Fruit fly (Drosophila melanogaster) whole organism, prepupa: ENCODE measurements around the gene obst-H.

Experiments used
- Blimp-1 ChIP-seq: fragments of 200-800 bp; sonication (Bioruptor generic); optimal IDR thresholded peaks from 3 replicates; lab custom pipeline; 2017; ENCODE audit warnings: missing biosample characterization, missing genetic modification characterization, mild to moderate bottlenecking, moderate library complexity, missing genetic modification reagents
- CG10631 ChIP-seq: fragments of 200-800 bp; sonication (Bioruptor generic); optimal IDR thresholded peaks from 2 replicates; lab custom pipeline; 2016; ENCODE audit warnings: missing biosample characterization, missing genetic modification characterization
- CG11294 ChIP-seq: fragments of 200-800 bp; sonication (Bioruptor generic); IDR thresholded peaks from 2 replicates; pipeline ENCODE4 v1.3.6; 2022; ENCODE audit warnings: missing biosample characterization, missing genetic modification characterization
- CG11762 ChIP-seq: fragments of 200-800 bp; sonication (Bioruptor generic); optimal IDR thresholded peaks from 3 replicates; lab custom pipeline; 2016; ENCODE audit warnings: missing biosample characterization, missing genetic modification characterization; ENCODE audit not compliant: insufficient read depth
- CG15336 ChIP-seq: fragments of 200-800 bp; sonication (Bioruptor generic); IDR thresholded peaks from 2 replicates; pipeline ENCODE4 v1.3.6; 2022; ENCODE audit warnings: missing biosample characterization, missing genetic modification characterization
- CG1621 ChIP-seq: fragments of 200-800 bp; sonication (Bioruptor generic); optimal IDR thresholded peaks from 3 replicates; lab custom pipeline; 2018; ENCODE audit warnings: missing biosample characterization, mild to moderate bottlenecking, missing genetic modification characterization
- CG16779 ChIP-seq: fragments of 200-800 bp; sonication (Bioruptor generic); optimal IDR thresholded peaks from 3 replicates; lab custom pipeline; 2017; ENCODE audit warnings: missing biosample characterization, mild to moderate bottlenecking, missing genetic modification characterization
- CG3032 ChIP-seq: fragments of 200-800 bp; optimal IDR thresholded peaks from 2 replicates; lab custom pipeline; 2019; ENCODE audit warnings: missing biosample characterization, mild to moderate bottlenecking, missing genetic modification characterization, moderate library complexity
- CG31627 ChIP-seq: fragments of 200-800 bp; sonication (Bioruptor generic); optimal IDR thresholded peaks from 3 replicates; lab custom pipeline; 2016; ENCODE audit warnings: missing biosample characterization, missing genetic modification characterization
- CG32006 ChIP-seq: fragments of 200-800 bp; sonication (Bioruptor generic); optimal IDR thresholded peaks from 3 replicates; lab custom pipeline; 2017; ENCODE audit warnings: missing biosample characterization, mild to moderate bottlenecking, missing genetic modification characterization
- CG34406 ChIP-seq: fragments of 200-800 bp; sonication (Bioruptor generic); optimal IDR thresholded peaks from 3 replicates; lab custom pipeline; 2016; ENCODE audit warnings: missing biosample characterization, missing genetic modification characterization
- CG3919 ChIP-seq: fragments of 200-800 bp; sonication (Bioruptor generic); optimal IDR thresholded peaks from 3 replicates; lab custom pipeline; 2016; ENCODE audit warnings: missing biosample characterization, missing genetic modification characterization
- CG6163 ChIP-seq: fragments of 200-800 bp; sonication (Bioruptor generic); IDR thresholded peaks from 3 replicates; pipeline ENCODE4 v1.3.6; 2022; ENCODE audit warnings: missing biosample characterization, missing genetic modification characterization
- CG6276 ChIP-seq: fragments of 200-800 bp; sonication (Bioruptor generic); optimal IDR thresholded peaks from 2 replicates; lab custom pipeline; 2017; ENCODE audit warnings: missing biosample characterization, mild to moderate bottlenecking, missing genetic modification characterization
- CG6792 ChIP-seq: fragments of 200-800 bp; sonication (Bioruptor generic); optimal IDR thresholded peaks from 3 replicates; lab custom pipeline; 2016; ENCODE audit warnings: missing biosample characterization, missing genetic modification characterization
- CG6854 ChIP-seq: fragments of 200-800 bp; sonication (Bioruptor generic); optimal IDR thresholded peaks from 2 replicates; lab custom pipeline; 2017; ENCODE audit warnings: missing biosample characterization, mild to moderate bottlenecking, missing genetic modification characterization
- CG8119 ChIP-seq: fragments of 200-800 bp; sonication (Bioruptor generic); IDR thresholded peaks from 3 replicates; pipeline ENCODE4 v1.3.6; 2022; ENCODE audit warnings: missing biosample characterization, missing genetic modification characterization
- CG8319 ChIP-seq: fragments of 200-800 bp; sonication (Bioruptor generic); optimal IDR thresholded peaks from 3 replicates; lab custom pipeline; 2016; ENCODE audit warnings: missing biosample characterization, missing genetic modification characterization
- Eip75B ChIP-seq: fragments of 200-800 bp; sonication (Bioruptor generic); optimal IDR thresholded peaks from 3 replicates; lab custom pipeline; 2016; ENCODE audit warnings: missing biosample characterization, missing genetic modification characterization
- Eip78C ChIP-seq: fragments of 200-800 bp; sonication (Bioruptor generic); peaks from one replicate; lab custom pipeline; 2016; ENCODE audit warnings: missing biosample characterization, missing genetic modification characterization
- Ets96B ChIP-seq: fragments of 200-800 bp; optimal IDR thresholded peaks from 2 replicates; lab custom pipeline; 2019; ENCODE audit warnings: missing biosample characterization, mild to moderate bottlenecking, missing genetic modification characterization, moderate library complexity
- Hr39 ChIP-seq: fragments of 200-800 bp; sonication (Bioruptor generic); optimal IDR thresholded peaks from 2 replicates; lab custom pipeline; 2016; ENCODE audit warnings: missing biosample characterization, missing genetic modification characterization
- Hr4 ChIP-seq: fragments of 200-800 bp; sonication (Bioruptor generic); optimal IDR thresholded peaks from 3 replicates; lab custom pipeline; 2016; ENCODE audit warnings: missing biosample characterization, missing genetic modification characterization
- Lpt ChIP-seq: fragments of 200-800 bp; sonication (Bioruptor generic); optimal IDR thresholded peaks from 3 replicates; lab custom pipeline; 2016; ENCODE audit warnings: missing biosample characterization, missing genetic modification characterization
- OdsH ChIP-seq: fragments of 200-800 bp; sonication (Bioruptor generic); optimal IDR thresholded peaks from 3 replicates; lab custom pipeline; 2016; ENCODE audit warnings: missing biosample characterization, missing genetic modification characterization
- Sox102F ChIP-seq: fragments of 200-800 bp; sonication (Bioruptor generic); optimal IDR thresholded peaks from 2 replicates; lab custom pipeline; 2016; ENCODE audit warnings: missing biosample characterization, mild to moderate bottlenecking, missing genetic modification characterization
- Sox14 ChIP-seq: fragments of 200-800 bp; sonication (Bioruptor generic); optimal IDR thresholded peaks from 3 replicates; lab custom pipeline; 2016; ENCODE audit warnings: missing biosample characterization, missing genetic modification characterization
- Sox15 ChIP-seq: fragments of 200-800 bp; sonication (Bioruptor generic); optimal IDR thresholded peaks from 3 replicates; lab custom pipeline; 2016; ENCODE audit warnings: missing biosample characterization, missing genetic modification characterization
- acj6 ChIP-seq: fragments of 200-800 bp; sonication (Bioruptor generic); optimal IDR thresholded peaks from 3 replicates; lab custom pipeline; 2016; ENCODE audit warnings: missing biosample characterization, missing genetic modification characterization
- dac ChIP-seq: fragments of 200-800 bp; sonication (Bioruptor generic); optimal IDR thresholded peaks from 2 replicates; lab custom pipeline; 2017; ENCODE audit warnings: missing biosample characterization, mild to moderate bottlenecking, missing genetic modification characterization
- eg ChIP-seq: fragments of 200-800 bp; sonication (Bioruptor generic); IDR thresholded peaks from 3 replicates; pipeline ENCODE4 v1.3.6; 2022; ENCODE audit warnings: missing biosample characterization, missing genetic modification characterization
- fd85E ChIP-seq: fragments of 200-800 bp; sonication (Bioruptor generic); optimal IDR thresholded peaks from 3 replicates; lab custom pipeline; 2016; ENCODE audit warnings: missing biosample characterization, missing genetic modification characterization
- fkh ChIP-seq: fragments of 200-800 bp; sonication (Bioruptor generic); optimal IDR thresholded peaks from 3 replicates; lab custom pipeline; 2017; ENCODE audit warnings: missing biosample characterization, mild to moderate bottlenecking, missing genetic modification characterization, moderate library complexity
- net ChIP-seq: fragments of 200-800 bp; sonication (Bioruptor generic); optimal IDR thresholded peaks from 3 replicates; lab custom pipeline; 2016; ENCODE audit warnings: missing biosample characterization, missing genetic modification characterization
- topi ChIP-seq: fragments of 200-800 bp; sonication (Bioruptor generic); optimal IDR thresholded peaks from 3 replicates; lab custom pipeline; 2016; ENCODE audit warnings: missing biosample characterization, missing genetic modification characterization
- vri ChIP-seq: fragments of 200-800 bp; sonication (Bioruptor generic); optimal IDR thresholded peaks from 3 replicates; lab custom pipeline; 2016; ENCODE audit warnings: missing biosample characterization, mild to moderate bottlenecking, missing genetic modification characterization

Gene obst-H

dm6 chr3L:15504687-15505086 is 24.4 kb downstream of the obst-H start, which contains the start of gene CG7857:
CG7857 (minus strand) TSS chr3L:15504894.
- no peak for TF ChIP-seq Ets96B (tag; lab: Kevin White, UChicago)
- no peak for TF ChIP-seq fd85E (GFP tag; lab: Kevin White, UChicago)
- no peak for TF ChIP-seq CG32006 (GFP tag; lab: Kevin White, UChicago)
- TF ChIP-seq Lpt (GFP tag; lab: Kevin White, UChicago), result no peak
- TF ChIP-seq CG8119, result no peak

- no peak for TF ChIP-seq fkh (GFP tag; lab: Kevin White, UChicago)
- no peak for TF ChIP-seq Sox102F (GFP tag; lab: Kevin White, UChicago)
- no peak for TF ChIP-seq CG6276 (GFP tag; lab: Kevin White, UChicago)
- peak; percentile 1 for TF ChIP-seq vri
- no peak for TF ChIP-seq CG3919
- TF ChIP-seq Hr39 (GFP tag; lab: Kevin White, UChicago), result no peak
Observed at dm6 chr3L:15502256-15502655, 26.8 kb downstream of the obst-H start.

- no peak for TF ChIP-seq CG10631 (GFP tag; lab: Kevin White, UChicago)
- no peak for TF ChIP-seq CG11294 (GFP tag; lab: Robert Waterston, UW)
- TF ChIP-seq net (GFP tag; lab: Kevin White, UChicago), result no peak
- TF ChIP-seq Sox15 (GFP tag; lab: Kevin White, UChicago), result no peak
- no peak for TF ChIP-seq dac (GFP tag; lab: Kevin White, UChicago)
- TF ChIP-seq CG16779 (tag; lab: Kevin White, UChicago), result no peak
- TF ChIP-seq eg (GFP tag; lab: Robert Waterston, UW), result 0 out of 3 replicates have a peak, but pooled peaks have one; percentile 12
- TF ChIP-seq Lpt (GFP tag; lab: Kevin White, UChicago), result no peak
- no peak for TF ChIP-seq CG8119
- TF ChIP-seq Eip78C (GFP tag; lab: Kevin White, UChicago), result peak; percentile 47
- no peak for TF ChIP-seq acj6
Observed at dm6 chr3L:15501646-15501972, 27.4 kb downstream of the obst-H start.

dm6 chr3L:15500813-15501645 is 28.0 kb downstream of the obst-H start, which contains the start of gene CG7272:
CG7272 (plus strand) TSS chr3L:15500938.
- TF ChIP-seq CG31627 (GFP tag; lab: Kevin White, UChicago), result no peak
- peak; percentile 15; the same call in 1 of the 2 replicates for TF ChIP-seq CG15336 (GFP tag; lab: Robert Waterston, UW)
- TF ChIP-seq CG16779 (tag; lab: Kevin White, UChicago), result no peak
- TF ChIP-seq Lpt (GFP tag; lab: Kevin White, UChicago), result peak; percentile 28
- no peak for TF ChIP-seq CG6792
- peak; percentile 25; the same call in 1 of the 3 replicates for TF ChIP-seq CG8119
- peak; percentile 85 for TF ChIP-seq fkh (GFP tag; lab: Kevin White, UChicago)
- TF ChIP-seq CG6854 (GFP tag; lab: Kevin White, UChicago), result no peak
- peak; percentile 26 for TF ChIP-seq vri
- TF ChIP-seq CG6163 (GFP tag; lab: Robert Waterston, UW), result peak; percentile 48; the same call in 2 of the 3 replicates
- no peak for TF ChIP-seq Eip75B (GFP tag; lab: Kevin White, UChicago)
- TF ChIP-seq Hr4, result peak; percentile 0
- TF ChIP-seq Blimp-1, result no peak
- TF ChIP-seq CG11294 (GFP tag; lab: Robert Waterston, UW), result no peak
- peak; percentile 60 for TF ChIP-seq Sox14 (GFP tag; lab: Kevin White, UChicago)
- TF ChIP-seq CG3919, result peak; percentile 51
- no peak for TF ChIP-seq CG3032 (tag; lab: Kevin White, UChicago)
- TF ChIP-seq dac (GFP tag; lab: Kevin White, UChicago), result no peak
- no peak for TF ChIP-seq CG34406 (GFP tag; lab: Kevin White, UChicago)
- TF ChIP-seq OdsH, result no peak
- TF ChIP-seq CG11762 (GFP tag; lab: Kevin White, UChicago), result no peak
- TF ChIP-seq topi (GFP tag; lab: Kevin White, UChicago), result peak; percentile 7
- TF ChIP-seq CG1621 (tag; lab: Kevin White, UChicago), result no peak
- peak; percentile 38 for TF ChIP-seq CG32006 (GFP tag; lab: Kevin White, UChicago)
- TF ChIP-seq CG8319, result no peak
- TF ChIP-seq Eip78C (GFP tag; lab: Kevin White, UChicago), result peak; percentile 68
